Fruit fly (Drosophila melanogaster): ENCODE data around the gene CG31717.

DNA sequence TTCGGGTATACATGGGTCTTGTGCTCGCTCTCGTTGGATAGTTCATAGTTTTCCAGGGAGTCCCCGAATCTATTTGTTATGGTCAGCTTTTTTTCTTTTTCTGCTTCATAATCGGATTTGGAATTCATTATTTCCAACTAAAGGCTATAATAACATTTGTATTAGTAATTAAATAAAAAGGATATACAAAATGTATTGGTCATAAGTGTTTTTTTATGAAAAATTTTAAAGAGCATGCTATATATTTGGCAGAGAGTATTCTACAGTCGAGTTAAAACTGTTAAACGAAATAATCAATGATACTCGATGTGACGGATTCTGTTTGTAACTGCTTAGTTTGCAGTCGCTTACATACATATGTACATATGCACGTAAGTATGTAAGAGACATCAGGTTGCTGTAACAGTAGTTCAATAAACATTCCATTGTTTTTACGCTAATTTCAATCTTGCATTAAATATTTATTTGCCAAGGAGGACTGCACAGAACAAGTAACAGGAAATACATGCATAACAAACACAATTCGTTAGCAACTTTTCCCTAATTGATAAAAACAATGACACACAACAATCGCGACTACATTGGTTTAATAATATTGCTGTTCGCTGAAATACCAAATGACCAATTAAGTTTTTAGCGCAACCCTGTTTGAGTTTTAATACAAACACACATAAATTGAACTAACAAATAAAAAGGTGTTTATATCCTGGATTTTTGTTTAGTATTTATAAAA is 48.7 kb downstream of the CG31717 start:
- TF ChIP-seq psq (GFP tag; optimal IDR thresholded peaks at IDR 0.05) (no peak), pan (optimal IDR thresholded peaks at IDR 0.05) (no peak), Jra (GFP tag; optimal IDR thresholded peaks at IDR 0.05) (no peak)

All from whole organism, wandering third instar larva.